Fruit fly (Drosophila melanogaster) whole organism: Measurements from ENCODE around the gene tj.

Source experiments
- CG8478 ChIP-seq: fragments of >200 bp; optimal IDR thresholded peaks from 2 replicates; lab custom pipeline; 2018; ENCODE audit warnings: inconsistent platforms
- Dll ChIP-seq: fragments of >200 bp; optimal IDR thresholded peaks from 2 replicates; lab custom pipeline; 2017
- pan ChIP-seq: fragments of >200 bp; optimal IDR thresholded peaks from 2 replicates; lab custom pipeline; 2017
- psq ChIP-seq: fragments of >200 bp; optimal IDR thresholded peaks from 2 replicates; lab custom pipeline; 2017

- no peak for TF ChIP-seq psq (lab: Kevin White, UChicago)
- TF ChIP-seq Dll, result no peak
- TF ChIP-seq pan (lab: Kevin White, UChicago), result no peak
- no peak for TF ChIP-seq CG8478
Observed at dm6 chr2L:19415859-19416258, 48.2 kb upstream of the tj start.
